ENCODE assay signal across 4 fruit fly cellular contexts in genomic region chrX:16350062-16350461, dm6.
TF ChIP-seq lines count a peak whose summit lies in the region.

sl (plus strand) TSS chrX:16350315.

- no peak for TF ChIP-seq CTCF in whole organism, embryonic (GFP tag; optimal IDR thresholded peaks at IDR 0.05; lab: Kevin White, UChicago)

TF ChIP-seq in whole organism, adult, 20 proteins besides CTCF, POLR2A, EP300 and RAD21:
- no peak for TF ChIP-seq Mnt (GFP tag; optimal IDR thresholded peaks at IDR 0.05; lab: Kevin White, UChicago)
- peak; percentile 67 for TF ChIP-seq CG14711 (tag; optimal IDR thresholded peaks at IDR 0.05; lab: Kevin White, UChicago)
TF ChIP-seq in whole organism, adult: peak in this region for 1.

TF ChIP-seq in whole organism, embryonic, 481 proteins besides CTCF, POLR2A, EP300 and RAD21 (continues in another document):
- TF ChIP-seq CG30020 (tag; optimal IDR thresholded peaks at IDR 0.05; lab: Kevin White, UChicago), result peak; percentile 94
- peak; percentile 29; the same call in 1 of the 2 replicates for TF ChIP-seq Ptx1 (GFP tag; IDR thresholded peaks at IDR 0.05; lab: Robert Waterston, UW)
- no peak for TF ChIP-seq zen (tag; optimal IDR thresholded peaks at IDR 0.05; lab: Kevin White, UChicago)
- peak; percentile 47 for TF ChIP-seq lilli (GFP tag; optimal IDR thresholded peaks at IDR 0.05; lab: Kevin White, UChicago)
- TF ChIP-seq klu (GFP tag; IDR thresholded peaks at IDR 0.05; lab: Robert Waterston, UW), result no peak
- TF ChIP-seq Bgb (GFP tag; IDR thresholded peaks at IDR 0.05; lab: Robert Waterston, UW; ENCODE audit: partially characterized antibody), result 0 out of 2 replicates have a peak, but pooled peaks have one; percentile 36
- TF ChIP-seq row (GFP tag; IDR thresholded peaks at IDR 0.05; lab: Robert Waterston, UW), result peak; percentile 83
- TF ChIP-seq Camta (GFP tag; optimal IDR thresholded peaks at IDR 0.05; lab: Kevin White, UChicago), result peak; percentile 32
- TF ChIP-seq fd102C (GFP tag; optimal IDR thresholded peaks at IDR 0.05; lab: Kevin White, UChicago), result no peak
- TF ChIP-seq CG18619 (GFP tag; optimal IDR thresholded peaks at IDR 0.05; lab: Kevin White, UChicago), result no peak
- TF ChIP-seq CG12236 (GFP tag; optimal IDR thresholded peaks at IDR 0.05; lab: Kevin White, UChicago), result no peak
- TF ChIP-seq pnt (GFP tag; optimal IDR thresholded peaks at IDR 0.05; lab: Kevin White, UChicago), result no peak
- no peak for TF ChIP-seq CG12071 (GFP tag; optimal IDR thresholded peaks at IDR 0.05; lab: Kevin White, UChicago)
- TF ChIP-seq mam (GFP tag; optimal IDR thresholded peaks at IDR 0.05; lab: Kevin White, UChicago), result peak; percentile 37
- no peak for TF ChIP-seq insv (GFP tag; optimal IDR thresholded peaks at IDR 0.05; lab: Kevin White, UChicago)
- TF ChIP-seq Asciz (GFP tag; optimal IDR thresholded peaks at IDR 0.05; lab: Kevin White, UChicago), result no peak
- no peak for TF ChIP-seq CG17186 (GFP tag; optimal IDR thresholded peaks at IDR 0.05; lab: Kevin White, UChicago)
- TF ChIP-seq CG34422 (GFP tag; IDR thresholded peaks at IDR 0.05; lab: Robert Waterston, UW), result no peak
- TF ChIP-seq wek (GFP tag; optimal IDR thresholded peaks at IDR 0.05; lab: Kevin White, UChicago), result no peak
- no peak for TF ChIP-seq fd96Cb (tag; optimal IDR thresholded peaks at IDR 0.05; lab: Kevin White, UChicago)
- TF ChIP-seq CG6765 (GFP tag; optimal IDR thresholded peaks at IDR 0.05; lab: Kevin White, UChicago), result no peak
- TF ChIP-seq onecut (GFP tag; IDR thresholded peaks at IDR 0.05; lab: Robert Waterston, UW), result no peak
- peak; percentile 54 for TF ChIP-seq CG4617 (GFP tag; optimal IDR thresholded peaks at IDR 0.05; lab: Kevin White, UChicago; ENCODE audit: borderline replicate concordance)
- no peak for TF ChIP-seq odd (GFP tag; optimal IDR thresholded peaks at IDR 0.05; lab: Kevin White, UChicago)
- TF ChIP-seq prd (optimal IDR thresholded peaks at IDR 0.05; lab: Kevin White, UChicago), result no peak
- TF ChIP-seq prd (GFP tag; IDR thresholded peaks at IDR 0.05; lab: Robert Waterston, UW), result no peak
- no peak for TF ChIP-seq scrt (GFP tag; optimal IDR thresholded peaks at IDR 0.05; lab: Kevin White, UChicago)
- no peak for TF ChIP-seq btn (GFP tag; optimal IDR thresholded peaks at IDR 0.05; lab: Kevin White, UChicago)
- no peak for TF ChIP-seq CoRest (tag; optimal IDR thresholded peaks at IDR 0.05; lab: Kevin White, UChicago)
- TF ChIP-seq CG6654 (GFP tag; optimal IDR thresholded peaks at IDR 0.05; lab: Kevin White, UChicago), result no peak

TF ChIP-seq in whole organism, prepupa, 60 proteins besides CTCF, POLR2A, EP300 and RAD21:
- TF ChIP-seq fkh (GFP tag; optimal IDR thresholded peaks at IDR 0.05; lab: Kevin White, UChicago) (no peak), CG31627 (GFP tag; optimal IDR thresholded peaks at IDR 0.05; lab: Kevin White, UChicago) (peak; percentile 12)

TF ChIP-seq in whole organism, wandering third instar larva, 38 proteins besides CTCF, POLR2A, EP300 and RAD21:
- TF ChIP-seq usp (GFP tag; optimal IDR thresholded peaks at IDR 0.05; lab: Kevin White, UChicago) (no peak), HLH106 (tag; optimal IDR thresholded peaks at IDR 0.05; lab: Kevin White, UChicago) (no peak), CG32264 (GFP tag; optimal IDR thresholded peaks at IDR 0.05; lab: Kevin White, UChicago) (no peak), sage (GFP tag; optimal IDR thresholded peaks at IDR 0.05; lab: Kevin White, UChicago) (no peak), Hr78 (GFP tag; optimal IDR thresholded peaks at IDR 0.05; lab: Kevin White, UChicago) (no peak), OdsH (GFP tag; optimal IDR thresholded peaks at IDR 0.05; lab: Kevin White, UChicago) (no peak), brk (GFP tag; optimal IDR thresholded peaks at IDR 0.05; lab: Kevin White, UChicago) (no peak), N (GFP tag; optimal IDR thresholded peaks at IDR 0.05; lab: Kevin White, UChicago) (peak; percentile 80), ey (GFP tag; optimal IDR thresholded peaks at IDR 0.05; lab: Kevin White, UChicago) (no peak), sv (GFP tag; optimal IDR thresholded peaks at IDR 0.05; lab: Kevin White, UChicago) (no peak), Myc (optimal IDR thresholded peaks at IDR 0.05; lab: Kevin White, UChicago) (peak; percentile 12), woc (GFP tag; optimal IDR thresholded peaks at IDR 0.05; lab: Kevin White, UChicago) (peak; percentile 17), pan (optimal IDR thresholded peaks at IDR 0.05; lab: Kevin White, UChicago) (no peak), dl (GFP tag; optimal IDR thresholded peaks at IDR 0.05; lab: Kevin White, UChicago; ENCODE audit: insufficient read depth in 1 of 2, partially characterized antibody in 2 of 2) (no peak), Abd-B (GFP tag; optimal IDR thresholded peaks at IDR 0.05; lab: Kevin White, UChicago) (no peak)
